Fruit fly (Drosophila melanogaster) whole organism, wandering third instar larva: Measurements from ENCODE around the gene CG10616.
A peak's percentile ranks its signal among the peaks of the same experiment; 100 is the strongest.

Experiments used
- Abd-B ChIP-seq: fragments of >200 bp; optimal IDR thresholded peaks from 2 replicates; lab custom pipeline; 2017; ENCODE audit warnings: missing biosample characterization, missing genetic modification characterization
- CG32264 ChIP-seq: fragments of 200-800 bp; sonication (Bioruptor generic); optimal IDR thresholded peaks from 2 replicates; lab custom pipeline; 2016; ENCODE audit warnings: missing biosample characterization, missing genetic modification characterization
- CG9705 ChIP-seq: fragments of 200-800 bp; sonication (Bioruptor generic); optimal IDR thresholded peaks from 2 replicates; lab custom pipeline; 2018; ENCODE audit warnings: missing biosample characterization, mild to moderate bottlenecking, missing genetic modification characterization
- CrebA ChIP-seq: fragments of 200-800 bp; sonication (Bioruptor generic); optimal IDR thresholded peaks from 2 replicates; lab custom pipeline; 2016; ENCODE audit warnings: missing biosample characterization, mild to moderate bottlenecking, missing genetic modification characterization, borderline replicate concordance
- Dfd ChIP-seq: fragments of >200 bp; optimal IDR thresholded peaks from 2 replicates; lab custom pipeline; 2017; ENCODE audit warnings: missing biosample characterization, missing genetic modification characterization
- Dif ChIP-seq: fragments of 200-275, 200-300 bp; sonication (Bioruptor generic); optimal IDR thresholded peaks from 2 replicates; lab custom pipeline; 2018; ENCODE audit warnings: missing biosample characterization, missing genetic modification characterization; ENCODE audit not compliant: partially characterized antibody
- GATAd ChIP-seq: sonication (Bioruptor generic); optimal IDR thresholded peaks from 2 replicates; lab custom pipeline; 2016; ENCODE audit warnings: missing biosample characterization, missing genetic modification characterization
- HLH106 ChIP-seq: fragments of 200-800 bp; optimal IDR thresholded peaks from 3 replicates; lab custom pipeline; 2019; ENCODE audit warnings: missing biosample characterization, mild to moderate bottlenecking, missing genetic modification characterization, moderate library complexity
- Hnf4 ChIP-seq: fragments of 200-800 bp; sonication (Bioruptor generic); optimal IDR thresholded peaks from 2 replicates; lab custom pipeline; 2016; ENCODE audit warnings: missing biosample characterization, mild to moderate bottlenecking, missing genetic modification characterization
- Hr78 ChIP-seq: fragments of >200 bp; optimal IDR thresholded peaks from 2 replicates; lab custom pipeline; 2017; ENCODE audit warnings: missing biosample characterization, missing genetic modification characterization
- Hr83 ChIP-seq: fragments of 200-300 bp; sonication (Bioruptor generic); optimal IDR thresholded peaks from 2 replicates; lab custom pipeline; 2016; ENCODE audit warnings: missing biosample characterization, mild to moderate bottlenecking, missing genetic modification characterization, moderate library complexity; ENCODE audit not compliant: poor library complexity, severe bottlenecking
- Jra ChIP-seq: sonication (Bioruptor generic); optimal IDR thresholded peaks from 2 replicates; lab custom pipeline; 2016; ENCODE audit warnings: missing biosample characterization, missing genetic modification characterization
- Mio ChIP-seq: sonication (Bioruptor generic); optimal IDR thresholded peaks from 2 replicates; lab custom pipeline; 2016; ENCODE audit warnings: missing biosample characterization, missing genetic modification characterization
- Myc ChIP-seq: fragments of >200 bp; optimal IDR thresholded peaks from 2 replicates; lab custom pipeline; 2017
- N ChIP-seq: fragments of >200 bp; optimal IDR thresholded peaks from 2 replicates; lab custom pipeline; 2018; ENCODE audit warnings: missing biosample characterization, missing external identifiers, missing genetic modification characterization
- OdsH ChIP-seq: fragments of 200-800 bp; sonication (Bioruptor generic); optimal IDR thresholded peaks from 2 replicates; lab custom pipeline; 2016; ENCODE audit warnings: missing biosample characterization, mild to moderate bottlenecking, missing genetic modification characterization
- Rel ChIP-seq, 2 experiments: fragments of 200-800 bp; sonication (Bioruptor generic) in 1 of 2; optimal IDR thresholded peaks; 2 replicates in 1 of 2; 3 replicates in 1 of 2; lab custom pipeline; 2016 to 2019; ENCODE audit warnings: mild to moderate bottlenecking in 2 of 2, missing biosample characterization in 2 of 2, missing genetic modification characterization in 2 of 2, moderate library complexity in 1 of 2
- Sp1 ChIP-seq: fragments of 200-800 bp; sonication (Bioruptor generic); optimal IDR thresholded peaks from 3 replicates; lab custom pipeline; 2019; ENCODE audit warnings: missing biosample characterization, mild to moderate bottlenecking, missing genetic modification characterization, moderate library complexity
- Vsx2 ChIP-seq: fragments of 200-300, 225-300 bp; sonication (Bioruptor generic); optimal IDR thresholded peaks from 2 replicates; lab custom pipeline; 2018; ENCODE audit warnings: missing biosample characterization, missing genetic modification characterization; ENCODE audit not compliant: partially characterized antibody
- br ChIP-seq: fragments of 200-800 bp; sonication (Bioruptor generic); optimal IDR thresholded peaks from 2 replicates; lab custom pipeline; 2016; ENCODE audit warnings: missing biosample characterization, missing genetic modification characterization
- dmrt93B ChIP-seq: fragments of 200-800 bp; sonication (Bioruptor generic); optimal IDR thresholded peaks from 2 replicates; lab custom pipeline; 2018; ENCODE audit warnings: missing biosample characterization, mild to moderate bottlenecking, missing genetic modification characterization
- dsf ChIP-seq: sonication (Bioruptor generic); optimal IDR thresholded peaks from 2 replicates; lab custom pipeline; 2016; ENCODE audit warnings: missing biosample characterization, missing genetic modification characterization, borderline replicate concordance
- ey ChIP-seq: fragments of 200-800 bp; sonication (Bioruptor generic); optimal IDR thresholded peaks from 2 replicates; lab custom pipeline; 2016; ENCODE audit warnings: missing biosample characterization, missing genetic modification characterization
- foxo ChIP-seq, 2 experiments: fragments of 200-800 bp; sonication (Bioruptor generic); optimal IDR thresholded peaks; 2 replicates in 1 of 2; 3 replicates in 1 of 2; lab custom pipeline; 2016 to 2017; ENCODE audit warnings: missing biosample characterization in 2 of 2, missing genetic modification characterization in 2 of 2
- fru ChIP-seq: fragments of 200-800 bp; sonication (Bioruptor generic); optimal IDR thresholded peaks from 3 replicates; lab custom pipeline; 2016; ENCODE audit warnings: missing biosample characterization, mild to moderate bottlenecking, missing genetic modification characterization
- h ChIP-seq: fragments of 200-800 bp; sonication (Bioruptor generic); optimal IDR thresholded peaks from 3 replicates; lab custom pipeline; 2016; ENCODE audit warnings: missing biosample characterization, mild to moderate bottlenecking, missing genetic modification characterization
- jim ChIP-seq: fragments of 175-275, 200-325 bp; sonication (Bioruptor generic); optimal IDR thresholded peaks from 2 replicates; lab custom pipeline; 2016; ENCODE audit warnings: missing biosample characterization, mild to moderate bottlenecking, missing genetic modification characterization
- lola ChIP-seq: fragments of >200 bp; optimal IDR thresholded peaks from 2 replicates; lab custom pipeline; 2017; ENCODE audit warnings: missing biosample characterization, missing genetic modification characterization
- psq ChIP-seq: fragments of 200-800 bp; sonication (Bioruptor generic); optimal IDR thresholded peaks from 3 replicates; lab custom pipeline; 2017; ENCODE audit warnings: missing biosample characterization, mild to moderate bottlenecking, missing genetic modification characterization, moderate library complexity
- rgr ChIP-seq: fragments of 200-800 bp; sonication (Bioruptor generic); optimal IDR thresholded peaks from 3 replicates; lab custom pipeline; 2016; ENCODE audit warnings: missing biosample characterization, mild to moderate bottlenecking, missing genetic modification characterization
- sage ChIP-seq: fragments of 200-800 bp; sonication (Bioruptor generic); optimal IDR thresholded peaks from 2 replicates; lab custom pipeline; 2016; ENCODE audit warnings: missing biosample characterization, mild to moderate bottlenecking, missing genetic modification characterization
- sv ChIP-seq: fragments of 200-800 bp; sonication (Bioruptor generic); optimal IDR thresholded peaks from 3 replicates; lab custom pipeline; 2016; ENCODE audit warnings: missing biosample characterization, missing genetic modification characterization
- tai ChIP-seq: sonication (Bioruptor generic); optimal IDR thresholded peaks from 2 replicates; lab custom pipeline; 2016; ENCODE audit warnings: missing biosample characterization, missing genetic modification characterization
- usp ChIP-seq: fragments of >200 bp; optimal IDR thresholded peaks from 2 replicates; lab custom pipeline; 2017; ENCODE audit warnings: missing biosample characterization, missing genetic modification characterization
- woc ChIP-seq: sonication (Bioruptor generic); optimal IDR thresholded peaks from 2 replicates; lab custom pipeline; 2016; ENCODE audit warnings: missing biosample characterization, mild to moderate bottlenecking, missing genetic modification characterization

The CG10616 gene

dm6 chr3L:12494273-12494672 lies 22.7 kb downstream of the CG10616 start:
- TF ChIP-seq Abd-B (GFP tag; lab: Kevin White, UChicago) (no peak), usp (GFP tag; lab: Kevin White, UChicago) (no peak), GATAd (GFP tag; lab: Kevin White, UChicago) (no peak), woc (no peak), Myc (lab: Kevin White, UChicago) (no peak)
- TF ChIP-seq, all 38 proteins: peak for 0

DNA sequence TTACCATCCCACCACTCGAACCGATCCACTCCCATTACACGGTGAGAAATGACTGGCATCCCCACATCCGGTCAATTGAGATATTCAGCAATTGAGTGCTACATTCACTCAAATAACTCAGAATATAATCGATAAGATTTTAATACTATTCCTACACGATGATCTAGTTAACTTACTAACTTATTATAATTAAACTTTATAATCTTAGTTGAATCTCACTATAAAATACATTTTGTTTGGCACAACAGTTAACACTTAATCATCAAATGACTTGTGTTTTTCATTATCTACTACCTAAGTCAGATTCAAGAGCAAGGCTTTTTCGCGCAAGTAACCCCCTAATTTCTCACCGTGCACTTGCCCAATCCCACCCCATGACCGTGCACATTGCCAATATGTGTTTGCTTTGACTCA lies 23.8 kb downstream of the CG10616 start:
- TF ChIP-seq Dfd (GFP tag; lab: Kevin White, UChicago), result no peak
- peak; percentile 91 for TF ChIP-seq Sp1 (GFP tag; lab: Kevin White, UChicago)
- TF ChIP-seq Jra (GFP tag; lab: Kevin White, UChicago), result peak; percentile 3
- TF ChIP-seq fru (GFP tag; lab: Kevin White, UChicago), result peak; percentile 88
- TF ChIP-seq ey (GFP tag; lab: Kevin White, UChicago), result peak; percentile 87
- TF ChIP-seq OdsH (GFP tag; lab: Kevin White, UChicago), result peak; percentile 86
- TF ChIP-seq Abd-B (GFP tag; lab: Kevin White, UChicago), result no peak
- peak in 1 of 2 experiments; percentile 87 for TF ChIP-seq foxo (GFP tag; optimal IDR thresholded peaks at IDR 0.05; lab: Kevin White, UChicago)
- TF ChIP-seq rgr, result peak; percentile 81
- peak; percentile 88 for TF ChIP-seq h (GFP tag; lab: Kevin White, UChicago)
- TF ChIP-seq CG32264, result peak; percentile 57
- peak; percentile 83 for TF ChIP-seq woc
- no peak for TF ChIP-seq tai
- no peak for TF ChIP-seq usp (GFP tag; lab: Kevin White, UChicago)
- peak; percentile 86 for TF ChIP-seq dmrt93B (GFP tag; lab: Kevin White, UChicago)
- peak; percentile 70 for TF ChIP-seq sage
- no peak for TF ChIP-seq GATAd (GFP tag; lab: Kevin White, UChicago)
- TF ChIP-seq br (GFP tag; lab: Kevin White, UChicago), result peak; percentile 82
- peak; percentile 12 for TF ChIP-seq Mio (GFP tag; lab: Kevin White, UChicago)
- peak; percentile 81 for TF ChIP-seq psq
- TF ChIP-seq Hnf4, result peak; percentile 69
- TF ChIP-seq sv (GFP tag; lab: Kevin White, UChicago), result no peak
- TF ChIP-seq Vsx2, result no peak
- TF ChIP-seq HLH106 (tag; lab: Kevin White, UChicago), result peak; percentile 90
- TF ChIP-seq Rel (GFP tag; optimal IDR thresholded peaks at IDR 0.05; lab: Kevin White, UChicago), result no peak
- TF ChIP-seq Rel (tag; optimal IDR thresholded peaks at IDR 0.05; lab: Kevin White, UChicago), result peak; percentile 49
- TF ChIP-seq dsf, result peak; percentile 18
- peak; percentile 81 for TF ChIP-seq CG9705 (GFP tag; lab: Kevin White, UChicago)

DNA sequence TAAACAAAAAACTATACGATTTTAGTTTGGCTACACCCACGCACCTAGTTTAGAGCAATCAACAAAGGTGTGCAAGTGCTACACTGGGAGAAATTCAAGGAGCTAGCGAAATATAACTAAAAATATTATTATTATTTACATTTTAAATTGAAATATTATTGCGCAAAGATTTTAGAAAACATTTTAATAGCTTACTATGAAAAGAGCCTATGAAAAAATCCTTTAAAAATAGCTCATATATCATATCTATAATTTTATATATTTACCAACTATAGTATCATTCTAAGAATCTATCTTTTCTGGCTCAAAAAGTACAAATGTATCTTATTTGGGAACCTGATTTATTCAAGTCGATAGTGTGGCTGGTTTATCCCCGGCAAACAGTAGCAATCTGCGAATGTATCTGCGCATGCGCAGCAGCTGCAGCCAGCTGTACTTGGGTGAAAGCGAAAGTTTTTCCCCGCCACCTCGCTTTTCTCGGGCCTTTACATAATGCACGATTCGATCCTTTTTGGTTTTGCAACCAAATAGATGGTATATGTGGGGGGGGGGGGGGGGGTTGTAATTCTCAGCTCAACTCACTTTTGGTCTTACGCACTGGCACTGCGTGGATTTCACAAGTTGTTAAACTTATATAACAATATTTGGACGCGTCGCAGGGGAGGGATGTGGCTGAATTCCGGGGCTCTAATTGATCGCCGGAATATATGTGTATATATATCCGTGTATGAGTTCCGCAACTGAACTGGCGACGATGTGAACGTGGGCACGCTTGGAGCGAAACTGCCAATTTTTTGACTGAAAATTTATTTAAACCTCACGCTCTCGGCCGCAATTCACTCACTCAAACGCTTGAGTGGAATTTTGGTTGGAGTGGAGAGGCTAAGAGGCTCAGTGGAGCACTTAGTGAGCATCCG lies 25.2 kb downstream of the CG10616 start, which contains the start of gene CG10657:
Gene CG10657 (minus strand): TSS at position 789 of the 917 bp plus-strand sequence.
- TF ChIP-seq Rel (GFP tag; optimal IDR thresholded peaks at IDR 0.05; lab: Kevin White, UChicago) (no peak), Rel (tag; optimal IDR thresholded peaks at IDR 0.05; lab: Kevin White, UChicago) (peak; percentile 39), Dfd (GFP tag; lab: Kevin White, UChicago) (no peak), HLH106 (tag; lab: Kevin White, UChicago) (no peak), dmrt93B (GFP tag; lab: Kevin White, UChicago) (no peak), Sp1 (GFP tag; lab: Kevin White, UChicago) (peak; percentile 14), Mio (GFP tag; lab: Kevin White, UChicago) (no peak), h (GFP tag; lab: Kevin White, UChicago) (no peak), Vsx2 (peak; percentile 46), Hr78 (GFP tag; lab: Kevin White, UChicago) (no peak)

dm6 chr3L:12501249-12501648 lies 29.7 kb downstream of the CG10616 start, which contains the start of the genes CG10638 and CG10681:
TSS of gene CG10638 (minus strand) at chr3L:12501311.
TSS of gene CG10681 (plus strand) at chr3L:12501513.
- TF ChIP-seq lola (GFP tag; lab: Kevin White, UChicago), result no peak
- TF ChIP-seq sage, result peak; percentile 83
- peak; percentile 1 for TF ChIP-seq Myc (lab: Kevin White, UChicago)
- TF ChIP-seq OdsH (GFP tag; lab: Kevin White, UChicago), result peak; percentile 40
- TF ChIP-seq CrebA (GFP tag; lab: Kevin White, UChicago), result no peak
- peak; percentile 6 for TF ChIP-seq psq
- TF ChIP-seq Hr83, result peak; percentile 8
- peak; percentile 77 for TF ChIP-seq Jra (GFP tag; lab: Kevin White, UChicago)
- no peak for TF ChIP-seq tai
- peak; percentile 40 for TF ChIP-seq ey (GFP tag; lab: Kevin White, UChicago)
- TF ChIP-seq Rel (GFP tag; optimal IDR thresholded peaks at IDR 0.05; lab: Kevin White, UChicago), result no peak
- TF ChIP-seq Rel (tag; optimal IDR thresholded peaks at IDR 0.05; lab: Kevin White, UChicago), result peak; percentile 55
- no peak for TF ChIP-seq Dif (GFP tag; lab: Kevin White, UChicago)
- no peak for TF ChIP-seq Hr78 (GFP tag; lab: Kevin White, UChicago)
- TF ChIP-seq HLH106 (tag; lab: Kevin White, UChicago), result peak; percentile 47
- peak; percentile 41 for TF ChIP-seq CG32264
- TF ChIP-seq dmrt93B (GFP tag; lab: Kevin White, UChicago), result no peak
- peak; percentile 59 for TF ChIP-seq fru (GFP tag; lab: Kevin White, UChicago)
- peak; percentile 79 for TF ChIP-seq Hnf4
- no peak for TF ChIP-seq Abd-B (GFP tag; lab: Kevin White, UChicago)
- no peak for TF ChIP-seq Dfd (GFP tag; lab: Kevin White, UChicago)
- TF ChIP-seq Sp1 (GFP tag; lab: Kevin White, UChicago), result peak; percentile 45
- no peak for TF ChIP-seq Mio (GFP tag; lab: Kevin White, UChicago)
- TF ChIP-seq br (GFP tag; lab: Kevin White, UChicago), result peak; percentile 44
- TF ChIP-seq sv (GFP tag; lab: Kevin White, UChicago), result peak; percentile 58
- no peak for TF ChIP-seq N (GFP tag; lab: Kevin White, UChicago)
- TF ChIP-seq dsf, result peak; percentile 61
- TF ChIP-seq h (GFP tag; lab: Kevin White, UChicago), result peak; percentile 73
- no peak for TF ChIP-seq usp (GFP tag; lab: Kevin White, UChicago)
- TF ChIP-seq jim (GFP tag; lab: Kevin White, UChicago), result no peak
- no peak for TF ChIP-seq GATAd (GFP tag; lab: Kevin White, UChicago)
